Worm (Caenorhabditis elegans): ENCODE data around the gene C28D4.4.

DNA sequence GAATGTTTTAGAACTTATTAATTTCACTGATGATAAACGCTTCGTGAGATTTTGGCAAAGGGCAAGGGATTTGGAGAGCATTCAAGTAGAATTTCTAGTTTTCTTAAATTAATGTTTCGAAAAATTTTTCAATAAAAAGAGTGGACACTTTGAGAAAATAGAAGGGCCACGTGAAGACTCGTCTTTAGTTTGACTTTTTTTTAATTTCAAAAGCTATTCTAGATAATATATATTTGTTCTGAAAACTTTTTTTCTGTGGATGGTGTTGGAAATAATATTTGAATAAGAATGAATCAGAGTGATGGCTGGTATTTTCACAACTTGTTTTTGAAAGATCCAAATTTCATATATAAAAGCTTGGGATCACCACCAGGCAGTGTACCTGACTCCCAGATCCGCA, 3.5 kb upstream of the C28D4.4 start, which contains the start of gene C28D4.8:
- TF ChIP-seq egl-27 (tag; optimal IDR thresholded peaks at IDR 0.05) (no peak), unc-62 (GFP tag; optimal IDR thresholded peaks at IDR 0.05) (no peak)
